Fruit fly (Drosophila melanogaster): Measurements from ENCODE around the gene Tusp.

The Tusp gene

dm6 chr3R:27655109-27655508 is 47.4 kb downstream of the Tusp start:
- TF ChIP-seq usp (GFP tag; optimal IDR thresholded peaks at IDR 0.05) (no peak), pan (optimal IDR thresholded peaks at IDR 0.05) (no peak), CG8478 (optimal IDR thresholded peaks at IDR 0.05) (no peak), psq (optimal IDR thresholded peaks at IDR 0.05) (no peak)

- TF ChIP-seq pan (optimal IDR thresholded peaks at IDR 0.05) (no peak), psq (optimal IDR thresholded peaks at IDR 0.05) (no peak), CG8478 (optimal IDR thresholded peaks at IDR 0.05) (no peak), Dll (optimal IDR thresholded peaks at IDR 0.05) (no peak), usp (GFP tag; optimal IDR thresholded peaks at IDR 0.05) (no peak), EcR (GFP tag; optimal IDR thresholded peaks at IDR 0.05) (no peak)
These were observed 49.2 kb downstream of the Tusp start, which contains the start of gene tau for dm6 chr3R:27656686-27657535. Gene tau (minus strand): TSS chr3R:27656996.

dm6 chr3R:27660127-27660579 is 52.5 kb downstream of the Tusp start, which contains the start of gene Mlc1:
Gene Mlc1 (minus strand): TSS chr3R:27660177.
- TF ChIP-seq pan (optimal IDR thresholded peaks at IDR 0.05) (no peak), EcR (GFP tag; optimal IDR thresholded peaks at IDR 0.05) (no peak), psq (optimal IDR thresholded peaks at IDR 0.05) (no peak), CG8478 (optimal IDR thresholded peaks at IDR 0.05) (no peak)

dm6 chr3R:27661389-27661788 is 53.7 kb downstream of the Tusp start:
- TF ChIP-seq CG8478 (optimal IDR thresholded peaks at IDR 0.05) (no peak), Dll (optimal IDR thresholded peaks at IDR 0.05) (no peak), usp (GFP tag; optimal IDR thresholded peaks at IDR 0.05) (no peak), psq (optimal IDR thresholded peaks at IDR 0.05) (no peak), EcR (GFP tag; optimal IDR thresholded peaks at IDR 0.05) (no peak), pan (optimal IDR thresholded peaks at IDR 0.05) (no peak)

dm6 chr3R:27661971-27662489 is 54.4 kb downstream of the Tusp start, which contains the start of gene unc80:
Gene unc80 (plus strand): TSS chr3R:27662439.
- no peak for TF ChIP-seq psq (optimal IDR thresholded peaks at IDR 0.05)
- no peak for TF ChIP-seq CG8478 (optimal IDR thresholded peaks at IDR 0.05)
- TF ChIP-seq usp (GFP tag; optimal IDR thresholded peaks at IDR 0.05) = no peak
- no peak for TF ChIP-seq Dll (optimal IDR thresholded peaks at IDR 0.05)
- no peak for TF ChIP-seq pan (optimal IDR thresholded peaks at IDR 0.05)
- TF ChIP-seq EcR (GFP tag; optimal IDR thresholded peaks at IDR 0.05) = no peak

dm6 chr3R:27662857-27663256 is 55.2 kb downstream of the Tusp start:
- TF ChIP-seq usp (GFP tag; optimal IDR thresholded peaks at IDR 0.05) = no peak
- TF ChIP-seq pan (optimal IDR thresholded peaks at IDR 0.05) = no peak
- no peak for TF ChIP-seq psq (optimal IDR thresholded peaks at IDR 0.05)

dm6 chr3R:27677174-27677726 is 69.6 kb downstream of the Tusp start, which contains the start of gene Hsdl2:
Gene Hsdl2 (plus strand): TSS chr3R:27677522.
- no peak for TF ChIP-seq Dll (optimal IDR thresholded peaks at IDR 0.05)
- TF ChIP-seq EcR (GFP tag; optimal IDR thresholded peaks at IDR 0.05) = no peak
- no peak for TF ChIP-seq CG8478 (optimal IDR thresholded peaks at IDR 0.05)
- TF ChIP-seq usp (GFP tag; optimal IDR thresholded peaks at IDR 0.05) = no peak
- TF ChIP-seq psq (optimal IDR thresholded peaks at IDR 0.05) = no peak
- no peak for TF ChIP-seq pan (optimal IDR thresholded peaks at IDR 0.05)

- TF ChIP-seq EcR (GFP tag; optimal IDR thresholded peaks at IDR 0.05) (no peak), CG8478 (optimal IDR thresholded peaks at IDR 0.05) (no peak)
These were observed 71.3 kb downstream of the Tusp start, which contains the start of gene CG12883 for dm6 chr3R:27679019-27679418. Gene CG12883 (plus strand): TSS chr3R:27679291.

- TF ChIP-seq psq (optimal IDR thresholded peaks at IDR 0.05) (no peak), CG8478 (optimal IDR thresholded peaks at IDR 0.05) (no peak), EcR (GFP tag; optimal IDR thresholded peaks at IDR 0.05) (no peak), Dll (optimal IDR thresholded peaks at IDR 0.05) (no peak), usp (GFP tag; optimal IDR thresholded peaks at IDR 0.05) (no peak), pan (optimal IDR thresholded peaks at IDR 0.05) (no peak)
These were observed 72.0 kb downstream of the Tusp start for dm6 chr3R:27679667-27680066.

- no peak for TF ChIP-seq pan (optimal IDR thresholded peaks at IDR 0.05)
- no peak for TF ChIP-seq EcR (GFP tag; optimal IDR thresholded peaks at IDR 0.05)
- no peak for TF ChIP-seq Dll (optimal IDR thresholded peaks at IDR 0.05)
- no peak for TF ChIP-seq CG8478 (optimal IDR thresholded peaks at IDR 0.05)
- TF ChIP-seq usp (GFP tag; optimal IDR thresholded peaks at IDR 0.05) = no peak
- no peak for TF ChIP-seq psq (optimal IDR thresholded peaks at IDR 0.05)
These were observed 74.1 kb downstream of the Tusp start, which contains the start of gene Sce for dm6 chr3R:27681799-27682198. Gene Sce (minus strand): TSS chr3R:27682029.

Measured in whole organism.